Fruit fly (Drosophila melanogaster) whole organism, pupa: ENCODE data around the gene nxf2.

Source experiments
- CG14655 ChIP-seq: fragments of 200-800 bp; sonication (Bioruptor generic); optimal IDR thresholded peaks from 3 replicates; lab custom pipeline; 2017; ENCODE audit warnings: mild to moderate bottlenecking, missing biosample characterization, missing genetic modification reagents, missing genetic modification characterization
- CG4496 ChIP-seq: fragments of 200-800 bp; sonication (Bioruptor generic); IDR thresholded peaks from 3 replicates; pipeline ENCODE4 v1.3.6; 2022; ENCODE audit warnings: missing biosample characterization, missing genetic modification characterization
- D1 ChIP-seq: fragments of 200-800 bp; sonication (Bioruptor generic); optimal IDR thresholded peaks from 2 replicates; lab custom pipeline; 2018; ENCODE audit warnings: missing biosample characterization, mild to moderate bottlenecking, missing genetic modification characterization, moderate library complexity
- Pif1B ChIP-seq: fragments of 200-800 bp; sonication (Bioruptor generic); optimal IDR thresholded peaks from 3 replicates; lab custom pipeline; 2016; ENCODE audit warnings: missing biosample characterization, missing genetic modification characterization
- Snoo ChIP-seq: fragments of 200-800 bp; sonication (Bioruptor generic); optimal IDR thresholded peaks from 3 replicates; lab custom pipeline; 2017; ENCODE audit warnings: missing biosample characterization, mild to moderate bottlenecking, missing genetic modification characterization, inconsistent platforms
- fd96Ca ChIP-seq: fragments of 200-800 bp; sonication (Bioruptor generic); IDR thresholded peaks from 3 replicates; pipeline ENCODE4 v1.3.6; 2022; ENCODE audit warnings: missing biosample characterization, missing genetic modification characterization
- rn ChIP-seq: fragments of 200-800 bp; sonication (Bioruptor generic); IDR thresholded peaks from 2 replicates; pipeline ENCODE4 v1.3.6; 2022; ENCODE audit warnings: missing biosample characterization, missing genetic modification characterization

DNA sequence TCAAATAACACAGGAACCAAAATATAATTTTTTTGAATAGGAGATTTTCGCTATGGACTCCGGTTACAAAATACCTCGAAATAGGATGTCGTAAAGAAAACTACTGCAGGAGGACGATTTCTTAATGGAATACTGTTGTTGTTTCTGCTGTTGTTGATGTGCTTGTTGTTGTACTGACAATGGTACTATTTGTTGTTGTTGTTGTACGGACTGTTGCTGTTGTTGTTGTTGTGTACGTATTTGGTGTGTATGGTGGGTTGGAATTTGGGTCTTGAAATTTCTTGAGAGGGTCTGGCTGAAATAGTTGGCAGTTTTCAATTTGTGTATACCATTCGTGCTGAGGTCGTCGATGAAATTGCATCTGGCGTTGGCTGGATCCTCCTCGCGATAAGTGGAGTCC, 46.1 kb upstream of the nxf2 start:
- no peak for TF ChIP-seq CG4496 (GFP tag; lab: Robert Waterston, UW)
- no peak for TF ChIP-seq rn (GFP tag; lab: Robert Waterston, UW)
- no peak for TF ChIP-seq CG14655 (GFP tag; lab: Kevin White, UChicago)
- TF ChIP-seq Snoo (tag; lab: Kevin White, UChicago), result no peak
- TF ChIP-seq D1 (tag; lab: Kevin White, UChicago), result no peak
- no peak for TF ChIP-seq Pif1B (GFP tag; lab: Kevin White, UChicago)
- no peak for TF ChIP-seq fd96Ca (GFP tag; lab: Robert Waterston, UW)
